Worm (Caenorhabditis elegans) whole organism, young adult: Measurements from ENCODE around the gene sgk-1.

Experiments
- nfya-2 ChIP-seq: fragments of 200-800 bp; sonication (Bioruptor generic); IDR thresholded peaks from 2 replicates; pipeline ENCODE4 v1.3.6; 2022; ENCODE audit warnings: missing genetic modification reagents, missing genetic modification characterization, missing compliant biosample characterization
- pha-4 ChIP-seq: fragments of 150-350 bp; sonication (generic microtip); optimal IDR thresholded peaks from 2 replicates; lab custom pipeline; 2014; ENCODE audit warnings: missing biosample characterization, missing genetic modification reagents, missing genetic modification characterization
- rec-8 ChIP-seq, 2 experiments: sonication (generic microtip); optimal IDR thresholded peaks; 2 replicates each; lab custom pipeline; 2016; ENCODE audit warnings: mild to moderate bottlenecking in 2 of 2, missing genetic modification characterization in 2 of 2, missing genetic modification reagents in 2 of 2, missing genotype in 2 of 2, missing biosample characterization in 1 of 2, missing compliant biosample characterization in 1 of 2, moderate library complexity in 1 of 2

DNA sequence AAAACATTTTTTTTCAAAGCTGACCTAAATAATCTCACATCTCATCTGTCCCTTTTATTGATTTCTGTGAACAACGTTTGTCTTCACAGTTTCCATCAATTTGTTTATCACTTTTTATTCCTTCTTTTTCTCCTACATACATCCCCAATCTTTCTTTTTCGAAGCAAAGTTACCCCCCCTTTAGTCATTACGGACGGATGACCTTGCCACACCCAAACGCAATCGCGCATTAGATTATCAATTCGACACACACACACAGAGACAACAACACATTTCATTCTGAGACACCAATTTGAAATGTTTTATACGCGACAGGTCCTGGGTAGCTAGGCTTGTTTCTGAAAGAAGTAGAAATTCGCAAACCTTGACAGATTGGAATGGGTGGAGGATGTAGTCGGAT, 1.4 kb upstream of the sgk-1 start:
- TF ChIP-seq nfya-2 (GFP tag; lab: Robert Waterston, UW): no peak
- no peak for TF ChIP-seq pha-4 (tag; lab: Kevin White, UChicago)
- no peak for TF ChIP-seq rec-8 (tag; optimal IDR thresholded peaks at IDR 0.05; lab: Kevin White, UChicago)
